Fruit fly (Drosophila melanogaster): Measurements from ENCODE around the gene shop.

The shop gene

dm6 chrX:18838929-18839576 is 9.3 kb downstream of the shop start (continued):
- TF ChIP-seq sug (tag; optimal IDR thresholded peaks at IDR 0.05) = no peak
- no peak for TF ChIP-seq CG6683 (GFP tag; optimal IDR thresholded peaks at IDR 0.05)
- TF ChIP-seq sisA (GFP tag; IDR thresholded peaks at IDR 0.05) = no peak
- no peak for TF ChIP-seq ssp (GFP tag; IDR thresholded peaks at IDR 0.05)
- TF ChIP-seq CG11723 (GFP tag; optimal IDR thresholded peaks at IDR 0.05) = no peak
- no peak for TF ChIP-seq CG3995 (GFP tag; optimal IDR thresholded peaks at IDR 0.05)
- peak; percentile 9 for TF ChIP-seq gem (tag; optimal IDR thresholded peaks at IDR 0.05)
- TF ChIP-seq GATAe (GFP tag; conservative IDR thresholded peaks at IDR 0.05) = no peak
- TF ChIP-seq ci (GFP tag; IDR thresholded peaks at IDR 0.05) = 0 out of 3 replicates have a peak, but pooled peaks have one; percentile 15
- TF ChIP-seq otp (GFP tag; IDR thresholded peaks at IDR 0.05) = no peak
- TF ChIP-seq CG17361 (GFP tag; IDR thresholded peaks at IDR 0.05) = peak; percentile 35; the same call in 1 of the 3 replicates
- no peak for TF ChIP-seq gcm2 (GFP tag; optimal IDR thresholded peaks at IDR 0.05)

dm6 chrX:18838470-18838869 is 9.9 kb downstream of the shop start:
- TF ChIP-seq CG16863 (GFP tag; optimal IDR thresholded peaks at IDR 0.05) (no peak), Med (GFP tag) (peak; percentile 57), ato (GFP tag; IDR thresholded peaks at IDR 0.05; ENCODE audit: partially characterized antibody) (no peak), CG2199 (GFP tag; IDR thresholded peaks at IDR 0.05) (0 out of 3 replicates have a peak, but pooled peaks have one; percentile 35), CTCF (GFP tag; optimal IDR thresholded peaks at IDR 0.05) (peak; percentile 87)

- TF ChIP-seq Nf-YB (GFP tag; optimal IDR thresholded peaks at IDR 0.05) (no peak), CG3407 (GFP tag; optimal IDR thresholded peaks at IDR 0.05) (peak; percentile 2), CG16815 (GFP tag; optimal IDR thresholded peaks at IDR 0.05) (peak; percentile 19), Scr (GFP tag; IDR thresholded peaks at IDR 0.05; ENCODE audit: partially characterized antibody) (no peak), nmo (GFP tag; optimal IDR thresholded peaks at IDR 0.05) (peak; percentile 58), vvl (GFP tag; IDR thresholded peaks at IDR 0.05) (peak; percentile 46; the same call in 1 of the 2 replicates), trh (GFP tag; optimal IDR thresholded peaks at IDR 0.05) (no peak), CG11695 (GFP tag; IDR thresholded peaks at IDR 0.05) (peak; percentile 45; the same call in 1 of the 3 replicates), Antp (GFP tag; optimal IDR thresholded peaks at IDR 0.05) (peak; percentile 37), CG17829 (tag; optimal IDR thresholded peaks at IDR 0.05) (peak; percentile 43), otp (GFP tag; IDR thresholded peaks at IDR 0.05) (0 out of 3 replicates have a peak, but pooled peaks have one; percentile 15), ci (GFP tag; IDR thresholded peaks at IDR 0.05) (0 out of 3 replicates have a peak, but pooled peaks have one; percentile 61), CG4282 (GFP tag; optimal IDR thresholded peaks at IDR 0.05) (no peak), Hr78 (GFP tag; optimal IDR thresholded peaks at IDR 0.05) (peak in 1 of 2 experiments; percentile 31), HmgZ (tag; optimal IDR thresholded peaks at IDR 0.05) (peak; percentile 43), CG7928 (GFP tag; optimal IDR thresholded peaks at IDR 0.05) (no peak), E2f1 (GFP tag; IDR thresholded peaks at IDR 0.05) (peak; percentile 59), ssp (GFP tag; IDR thresholded peaks at IDR 0.05) (0 out of 2 replicates have a peak, but pooled peaks have one; percentile 38), CG6683 (GFP tag; optimal IDR thresholded peaks at IDR 0.05) (no peak), tll (GFP tag; optimal IDR thresholded peaks at IDR 0.05) (no peak), pan (optimal IDR thresholded peaks at IDR 0.05) (peak in 1 of 2 experiments; percentile 35), pan (GFP tag; optimal IDR thresholded peaks at IDR 0.05 in 1 of 2, IDR thresholded peaks at IDR 0.05 in 1 of 2) (peak in 1 of 2 experiments; percentile 71), CG10209 (GFP tag; optimal IDR thresholded peaks at IDR 0.05) (no peak), CG1602 (GFP tag; optimal IDR thresholded peaks at IDR 0.05) (no peak), Mes4 (GFP tag; optimal IDR thresholded peaks at IDR 0.05) (peak; percentile 18), CG14667 (GFP tag; IDR thresholded peaks at IDR 0.05) (0 out of 2 replicates have a peak, but pooled peaks have one; percentile 21), ara (GFP tag; IDR thresholded peaks at IDR 0.05) (no peak), fd64A (GFP tag; optimal IDR thresholded peaks at IDR 0.05) (no peak), ab (GFP tag; optimal IDR thresholded peaks at IDR 0.05) (no peak), CG43689 (GFP tag; IDR thresholded peaks at IDR 0.05) (0 out of 2 replicates have a peak, but pooled peaks have one; percentile 13), CG16779 (GFP tag; IDR thresholded peaks at IDR 0.05) (no peak), NFAT (GFP tag; IDR thresholded peaks at IDR 0.05) (no peak), CG17612 (GFP tag; IDR thresholded peaks at IDR 0.05) (no peak), lola (GFP tag; optimal IDR thresholded peaks at IDR 0.05) (peak in 1 of 3 experiments; percentile 28)
Measured at dm6 chrX:18837046-18837445, 11.3 kb downstream of the shop start.
